Worm (Caenorhabditis elegans) whole organism, L1 larva: ENCODE measurements around the gene Y22D7AL.6.
A peak's percentile ranks its signal among the peaks of the same experiment; 100 is the strongest.

Experiments used
- alr-1 ChIP-seq: fragments of 200-800 bp; sonication (Bioruptor generic); optimal IDR thresholded peaks from 2 replicates; lab custom pipeline; 2018; ENCODE audit warnings: borderline replicate concordance, mild to moderate bottlenecking, missing genetic modification characterization, missing compliant biosample characterization
- ceh-82 ChIP-seq, 3 experiments: fragments of 150-350 bp in 1 of 3; sonication (generic microtip) in 2 of 3; optimal IDR thresholded peaks; 2 replicates each; lab custom pipeline; 2014 to 2017; ENCODE audit warnings: missing biosample characterization in 3 of 3, missing genetic modification characterization in 3 of 3
- dpl-1 ChIP-seq, 3 experiments: fragments of 150-350 bp in 2 of 3; sonication (generic microtip) in 1 of 3; optimal IDR thresholded peaks; 2 replicates each; lab custom pipeline; 2014 to 2017; ENCODE audit warnings: missing biosample characterization in 3 of 3, missing genetic modification characterization in 3 of 3, missing genetic modification reagents in 3 of 3
- efl-1 ChIP-seq, 4 experiments: fragments of 150-350 bp; optimal IDR thresholded peaks in 3 of 4; peaks in 1 of 4; 1 replicate in 1 of 4; 2 replicates in 3 of 4; lab custom pipeline; 2014; ENCODE audit warnings: missing biosample characterization in 2 of 4, missing genetic modification characterization in 2 of 4, missing genetic modification reagents in 2 of 4
- egl-27 ChIP-seq, 2 experiments: fragments of 150-350 bp in 1 of 2; sonication (generic microtip); optimal IDR thresholded peaks; 3 replicates each; lab custom pipeline; 2017 to 2018; ENCODE audit warnings: missing biosample characterization in 2 of 2, missing genetic modification characterization in 2 of 2, missing genetic modification reagents in 2 of 2
- isw-1 ChIP-seq: fragments of 200-800 bp; sonication (Bioruptor generic); IDR thresholded peaks from 2 replicates; pipeline ENCODE4 v1.3.6; 2022; ENCODE audit warnings: missing genetic modification characterization, missing compliant biosample characterization
- lir-3 ChIP-seq: sonication (generic microtip); optimal IDR thresholded peaks from 2 replicates; lab custom pipeline; 2016; ENCODE audit warnings: mild to moderate bottlenecking, missing genetic modification characterization, moderate library complexity, missing compliant biosample characterization; ENCODE audit not compliant: poor library complexity
- nhr-19 ChIP-seq: fragments of 200-800 bp; sonication (Bioruptor generic); conservative IDR thresholded peaks from 2 replicates; pipeline ENCODE4 v1.3.6; 2022; ENCODE audit warnings: missing genetic modification characterization, missing compliant biosample characterization
- nhr-76 ChIP-seq: sonication (generic microtip); optimal IDR thresholded peaks from 2 replicates; lab custom pipeline; 2017; ENCODE audit warnings: missing biosample characterization, missing genetic modification characterization
- nhr-85 ChIP-seq: sonication (generic microtip); peaks from one replicate; lab custom pipeline; 2016; ENCODE audit warnings: missing genetic modification characterization, inconsistent platforms, missing compliant biosample characterization
- sptf-1 ChIP-seq: fragments of 150-350 bp; optimal IDR thresholded peaks from 2 replicates; lab custom pipeline; 2014; ENCODE audit warnings: missing biosample characterization, missing genetic modification characterization
- sup-37 ChIP-seq: fragments of 200-800 bp; sonication (Bioruptor generic); optimal IDR thresholded peaks from 2 replicates; lab custom pipeline; 2018; ENCODE audit warnings: mild to moderate bottlenecking, missing genetic modification characterization, missing compliant biosample characterization
- tbx-2 ChIP-seq: sonication (generic microtip); optimal IDR thresholded peaks from 2 replicates; lab custom pipeline; 2016; ENCODE audit warnings: missing genetic modification characterization, missing compliant biosample characterization
- zip-4 ChIP-seq: fragments of 200-800 bp; sonication (Bioruptor generic); optimal IDR thresholded peaks from 2 replicates; lab custom pipeline; 2018; ENCODE audit warnings: mild to moderate bottlenecking, missing genetic modification characterization, moderate library complexity, missing compliant biosample characterization

ce11 chrIII:1622329-1622728 lies 17.6 kb downstream of the Y22D7AL.6 start:
- no peak for TF ChIP-seq isw-1
- TF ChIP-seq sup-37 (GFP tag; lab: Kevin White, UChicago), result no peak
- no peak for TF ChIP-seq dpl-1 (GFP tag; optimal IDR thresholded peaks at IDR 0.05; lab: Kevin White, UChicago)
- TF ChIP-seq tbx-2 (tag; lab: Kevin White, UChicago), result no peak
- no peak for TF ChIP-seq sptf-1 (tag; lab: Kevin White, UChicago)
- no peak for TF ChIP-seq nhr-85 (tag; lab: Kevin White, UChicago)
- TF ChIP-seq nhr-19 (GFP tag; lab: Robert Waterston, UW), result peak; percentile 42
- no peak for TF ChIP-seq nhr-76 (tag; lab: Kevin White, UChicago)
- TF ChIP-seq efl-1 (optimal IDR thresholded peaks at IDR 0.05; lab: Kevin White, UChicago), result no peak
- TF ChIP-seq efl-1 (GFP tag; optimal IDR thresholded peaks at IDR 0.05 in 1 of 2; lab: Kevin White, UChicago), result peak in 1 of 2 experiments; percentile 15
- no peak for TF ChIP-seq ceh-82 (tag; optimal IDR thresholded peaks at IDR 0.05; lab: Kevin White, UChicago)
- no peak for TF ChIP-seq lir-3 (tag; lab: Kevin White, UChicago)
- no peak for TF ChIP-seq egl-27 (tag; optimal IDR thresholded peaks at IDR 0.05; lab: Kevin White, UChicago)
- no peak for TF ChIP-seq zip-4 (GFP tag; lab: Kevin White, UChicago)
- no peak for TF ChIP-seq alr-1 (tag; lab: Kevin White, UChicago)
